Fruit fly (Drosophila melanogaster) whole organism, prepupa: Measurements from ENCODE around the gene Vps16A.

ENCODE experiments used
- CG11294 ChIP-seq: fragments of 200-800 bp; sonication (Bioruptor generic); IDR thresholded peaks from 2 replicates; pipeline ENCODE4 v1.3.6; 2022; ENCODE audit warnings: missing biosample characterization, missing genetic modification characterization
- CG11902 ChIP-seq: fragments of 200-800 bp; sonication (Bioruptor generic); optimal IDR thresholded peaks from 3 replicates; lab custom pipeline; 2016; ENCODE audit warnings: missing biosample characterization, missing genetic modification characterization
- CG15336 ChIP-seq: fragments of 200-800 bp; sonication (Bioruptor generic); IDR thresholded peaks from 2 replicates; pipeline ENCODE4 v1.3.6; 2022; ENCODE audit warnings: missing biosample characterization, missing genetic modification characterization
- CG1621 ChIP-seq: fragments of 200-800 bp; sonication (Bioruptor generic); optimal IDR thresholded peaks from 3 replicates; lab custom pipeline; 2018; ENCODE audit warnings: missing biosample characterization, mild to moderate bottlenecking, missing genetic modification characterization
- CG3032 ChIP-seq: fragments of 200-800 bp; optimal IDR thresholded peaks from 2 replicates; lab custom pipeline; 2019; ENCODE audit warnings: missing biosample characterization, mild to moderate bottlenecking, missing genetic modification characterization, moderate library complexity
- CG31627 ChIP-seq: fragments of 200-800 bp; sonication (Bioruptor generic); optimal IDR thresholded peaks from 3 replicates; lab custom pipeline; 2016; ENCODE audit warnings: missing biosample characterization, missing genetic modification characterization
- CG34406 ChIP-seq: fragments of 200-800 bp; sonication (Bioruptor generic); optimal IDR thresholded peaks from 3 replicates; lab custom pipeline; 2016; ENCODE audit warnings: missing biosample characterization, missing genetic modification characterization
- CG6163 ChIP-seq: fragments of 200-800 bp; sonication (Bioruptor generic); IDR thresholded peaks from 3 replicates; pipeline ENCODE4 v1.3.6; 2022; ENCODE audit warnings: missing biosample characterization, missing genetic modification characterization
- CG6276 ChIP-seq: fragments of 200-800 bp; sonication (Bioruptor generic); optimal IDR thresholded peaks from 2 replicates; lab custom pipeline; 2017; ENCODE audit warnings: missing biosample characterization, mild to moderate bottlenecking, missing genetic modification characterization
- CG6808 ChIP-seq: fragments of 200-800 bp; sonication (Bioruptor generic); optimal IDR thresholded peaks from 3 replicates; lab custom pipeline; 2017; ENCODE audit warnings: missing biosample characterization, missing genetic modification characterization, mild to moderate bottlenecking, moderate library complexity, missing genetic modification reagents
- CG6854 ChIP-seq: fragments of 200-800 bp; sonication (Bioruptor generic); optimal IDR thresholded peaks from 2 replicates; lab custom pipeline; 2017; ENCODE audit warnings: missing biosample characterization, mild to moderate bottlenecking, missing genetic modification characterization
- CG7368 ChIP-seq: fragments of 200-800 bp; sonication (Bioruptor generic); optimal IDR thresholded peaks from 3 replicates; lab custom pipeline; 2016; ENCODE audit warnings: missing biosample characterization, missing genetic modification characterization
- CG8119 ChIP-seq: fragments of 200-800 bp; sonication (Bioruptor generic); IDR thresholded peaks from 3 replicates; pipeline ENCODE4 v1.3.6; 2022; ENCODE audit warnings: missing biosample characterization, missing genetic modification characterization
- CG9139 ChIP-seq: fragments of 200-800 bp; sonication (Bioruptor generic); optimal IDR thresholded peaks from 3 replicates; lab custom pipeline; 2017; ENCODE audit warnings: missing biosample characterization, mild to moderate bottlenecking, missing genetic modification characterization
- Eip78C ChIP-seq: fragments of 200-800 bp; sonication (Bioruptor generic); peaks from one replicate; lab custom pipeline; 2016; ENCODE audit warnings: missing biosample characterization, missing genetic modification characterization
- Ets96B ChIP-seq: fragments of 200-800 bp; optimal IDR thresholded peaks from 2 replicates; lab custom pipeline; 2019; ENCODE audit warnings: missing biosample characterization, mild to moderate bottlenecking, missing genetic modification characterization, moderate library complexity
- Hr38 ChIP-seq: sonication (Bioruptor generic); optimal IDR thresholded peaks from 2 replicates; lab custom pipeline; 2016; ENCODE audit warnings: missing biosample characterization, missing genetic modification characterization
- Hr4 ChIP-seq: fragments of 200-800 bp; sonication (Bioruptor generic); optimal IDR thresholded peaks from 3 replicates; lab custom pipeline; 2016; ENCODE audit warnings: missing biosample characterization, missing genetic modification characterization
- Lpt ChIP-seq: fragments of 200-800 bp; sonication (Bioruptor generic); optimal IDR thresholded peaks from 3 replicates; lab custom pipeline; 2016; ENCODE audit warnings: missing biosample characterization, missing genetic modification characterization
- OdsH ChIP-seq: fragments of 200-800 bp; sonication (Bioruptor generic); optimal IDR thresholded peaks from 3 replicates; lab custom pipeline; 2016; ENCODE audit warnings: missing biosample characterization, missing genetic modification characterization
- Smox ChIP-seq: fragments of 200-800 bp; sonication (Bioruptor generic); optimal IDR thresholded peaks from 3 replicates; lab custom pipeline; 2016; ENCODE audit warnings: missing biosample characterization, missing genetic modification characterization
- Sox15 ChIP-seq: fragments of 200-800 bp; sonication (Bioruptor generic); optimal IDR thresholded peaks from 3 replicates; lab custom pipeline; 2016; ENCODE audit warnings: missing biosample characterization, missing genetic modification characterization
- achi ChIP-seq: fragments of 200-800 bp; sonication (Bioruptor generic); optimal IDR thresholded peaks from 3 replicates; lab custom pipeline; 2016; ENCODE audit warnings: missing biosample characterization, missing genetic modification characterization
- acj6 ChIP-seq: fragments of 200-800 bp; sonication (Bioruptor generic); optimal IDR thresholded peaks from 3 replicates; lab custom pipeline; 2016; ENCODE audit warnings: missing biosample characterization, missing genetic modification characterization
- cyc ChIP-seq: fragments of 200-800 bp; sonication (Bioruptor generic); optimal IDR thresholded peaks from 3 replicates; lab custom pipeline; 2016; ENCODE audit warnings: missing biosample characterization, missing genetic modification characterization
- dac ChIP-seq: fragments of 200-800 bp; sonication (Bioruptor generic); optimal IDR thresholded peaks from 2 replicates; lab custom pipeline; 2017; ENCODE audit warnings: missing biosample characterization, mild to moderate bottlenecking, missing genetic modification characterization
- dsx ChIP-seq: fragments of 200-800 bp; optimal IDR thresholded peaks from 3 replicates; lab custom pipeline; 2019; ENCODE audit warnings: missing biosample characterization, mild to moderate bottlenecking, missing genetic modification characterization, moderate library complexity; ENCODE audit not compliant: poor library complexity, severe bottlenecking
- eg ChIP-seq: fragments of 200-800 bp; sonication (Bioruptor generic); IDR thresholded peaks from 3 replicates; pipeline ENCODE4 v1.3.6; 2022; ENCODE audit warnings: missing biosample characterization, missing genetic modification characterization
- fd59A ChIP-seq: fragments of 200-800 bp; sonication (Bioruptor generic); optimal IDR thresholded peaks from 2 replicates; lab custom pipeline; 2017; ENCODE audit warnings: missing biosample characterization, mild to moderate bottlenecking, missing genetic modification characterization, missing genetic modification reagents
- fd85E ChIP-seq: fragments of 200-800 bp; sonication (Bioruptor generic); optimal IDR thresholded peaks from 3 replicates; lab custom pipeline; 2016; ENCODE audit warnings: missing biosample characterization, missing genetic modification characterization
- fkh ChIP-seq: fragments of 200-800 bp; sonication (Bioruptor generic); optimal IDR thresholded peaks from 3 replicates; lab custom pipeline; 2017; ENCODE audit warnings: missing biosample characterization, mild to moderate bottlenecking, missing genetic modification characterization, moderate library complexity
- lz ChIP-seq: fragments of 200-800 bp; sonication (Bioruptor generic); optimal IDR thresholded peaks from 3 replicates; lab custom pipeline; 2016; ENCODE audit warnings: missing biosample characterization, missing genetic modification characterization
- pdm3 ChIP-seq: fragments of 200-800 bp; sonication (Bioruptor generic); optimal IDR thresholded peaks from 3 replicates; lab custom pipeline; 2016; ENCODE audit warnings: missing biosample characterization, missing genetic modification characterization
- salr ChIP-seq, 2 experiments: fragments of 200-800 bp; sonication (Bioruptor generic); optimal IDR thresholded peaks; 3 replicates each; lab custom pipeline; 2016 to 2018; ENCODE audit warnings: missing biosample characterization in 2 of 2, missing genetic modification characterization in 2 of 2, mild to moderate bottlenecking in 1 of 2
- ss ChIP-seq, 2 experiments: fragments of 200-800 bp; sonication (Bioruptor generic); optimal IDR thresholded peaks; 2 replicates in 1 of 2; 3 replicates in 1 of 2; lab custom pipeline; 2017 to 2018; ENCODE audit warnings: mild to moderate bottlenecking in 2 of 2, missing biosample characterization in 2 of 2, missing genetic modification characterization in 2 of 2, moderate library complexity in 1 of 2
- svp ChIP-seq: fragments of 200-800 bp; sonication (Bioruptor generic); peaks from one replicate; lab custom pipeline; 2016; ENCODE audit warnings: missing biosample characterization, missing genetic modification characterization
- topi ChIP-seq: fragments of 200-800 bp; sonication (Bioruptor generic); optimal IDR thresholded peaks from 3 replicates; lab custom pipeline; 2016; ENCODE audit warnings: missing biosample characterization, missing genetic modification characterization
- vri ChIP-seq: fragments of 200-800 bp; sonication (Bioruptor generic); optimal IDR thresholded peaks from 3 replicates; lab custom pipeline; 2016; ENCODE audit warnings: missing biosample characterization, mild to moderate bottlenecking, missing genetic modification characterization

Vps16A gene

DNA sequence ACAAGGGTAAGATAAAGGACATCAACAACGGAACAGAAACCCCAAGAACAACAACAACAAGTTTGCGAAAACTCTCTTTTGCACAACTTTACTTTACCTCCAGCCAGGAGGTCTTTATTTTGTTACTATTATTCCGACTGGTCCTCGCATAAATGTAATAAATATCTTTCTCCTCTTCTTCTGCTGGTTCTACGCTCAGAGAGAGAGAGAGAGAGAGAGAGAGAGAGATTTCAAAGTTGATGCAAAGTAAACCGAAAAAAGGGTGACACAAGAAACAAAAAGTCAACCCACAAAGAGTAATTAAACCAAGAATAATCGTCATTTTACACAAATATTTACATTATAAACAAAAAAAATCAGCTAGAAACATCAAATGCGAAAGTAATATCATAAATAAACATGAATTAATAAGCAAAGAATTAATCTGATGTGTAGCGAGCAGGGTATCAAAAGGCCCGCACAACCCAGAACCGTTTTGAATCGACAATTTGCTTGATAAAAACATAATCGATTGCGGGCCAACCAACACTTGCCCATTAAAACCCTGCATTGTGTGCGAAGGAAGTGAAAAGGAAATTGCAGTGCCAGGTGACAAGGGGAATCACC, 36.7 kb upstream of the Vps16A start (continued):
- TF ChIP-seq CG6854 (GFP tag; lab: Kevin White, UChicago) (peak; percentile 35), Smox (GFP tag; lab: Kevin White, UChicago) (peak; percentile 50), cyc (GFP tag; lab: Kevin White, UChicago) (peak; percentile 53), CG3032 (tag; lab: Kevin White, UChicago) (peak; percentile 48), CG6276 (GFP tag; lab: Kevin White, UChicago) (no peak), Eip78C (peak; percentile 89), Sox15 (GFP tag; lab: Kevin White, UChicago) (peak; percentile 21), salr (GFP tag; optimal IDR thresholded peaks at IDR 0.05; lab: Kevin White, UChicago) (peak; percentile 42 to 60), CG7368 (GFP tag; lab: Kevin White, UChicago) (peak; percentile 50), Hr38 (GFP tag; lab: Kevin White, UChicago) (no peak), topi (GFP tag; lab: Kevin White, UChicago) (peak; percentile 65), CG31627 (GFP tag; lab: Kevin White, UChicago) (peak; percentile 62), svp (GFP tag; lab: Kevin White, UChicago) (peak; percentile 89), fd85E (GFP tag; lab: Kevin White, UChicago) (no peak), acj6 (peak; percentile 68), CG6808 (GFP tag; lab: Kevin White, UChicago) (peak; percentile 30), CG11902 (no peak), OdsH (GFP tag; lab: Kevin White, UChicago) (peak; percentile 57), CG1621 (tag; lab: Kevin White, UChicago) (peak; percentile 37)

DNA sequence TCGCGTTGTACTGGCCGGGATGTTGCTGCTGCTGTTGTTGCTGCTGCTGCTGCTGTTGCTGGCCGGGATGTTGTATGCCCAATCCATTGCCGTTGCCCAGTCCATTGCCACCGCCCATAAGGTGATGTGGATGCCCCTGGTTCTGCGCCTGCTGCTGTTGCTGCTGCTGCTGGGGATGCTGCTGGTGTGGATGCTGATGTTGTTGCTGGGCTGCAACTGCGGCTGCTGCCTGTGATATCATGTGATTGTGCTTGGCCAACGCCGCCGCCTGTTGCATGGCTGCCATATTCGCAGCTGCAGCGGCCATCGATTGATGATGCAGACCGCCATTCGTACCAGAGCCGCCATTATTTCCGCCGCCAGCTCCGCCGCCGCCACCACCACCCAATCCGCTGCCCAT, 34.5 kb upstream of the Vps16A start:
- TF ChIP-seq CG11902: no peak

DNA sequence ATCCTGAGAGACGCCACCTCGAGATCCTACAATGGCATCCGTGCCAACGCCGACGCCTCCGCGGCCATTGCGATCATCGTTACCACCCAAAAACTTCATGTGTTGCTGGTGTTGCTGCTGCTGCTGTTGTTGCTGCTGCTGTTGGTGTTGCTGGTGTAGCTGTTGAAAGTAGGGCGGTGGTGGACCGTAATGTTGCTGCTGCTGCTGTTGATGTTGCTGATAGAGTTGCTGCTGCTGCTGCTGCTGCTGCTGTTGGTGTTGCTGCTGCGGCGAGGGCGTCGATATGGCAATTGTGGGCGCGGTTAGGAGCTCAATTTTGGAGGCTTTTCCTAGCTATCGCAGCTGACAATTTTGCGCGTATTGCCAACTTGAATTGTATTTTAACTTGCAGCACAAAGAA, 33.1 kb upstream of the Vps16A start:
- TF ChIP-seq dsx (GFP tag; lab: Kevin White, UChicago) (no peak), CG34406 (GFP tag; lab: Kevin White, UChicago) (no peak), Eip78C (peak; percentile 43)

DNA sequence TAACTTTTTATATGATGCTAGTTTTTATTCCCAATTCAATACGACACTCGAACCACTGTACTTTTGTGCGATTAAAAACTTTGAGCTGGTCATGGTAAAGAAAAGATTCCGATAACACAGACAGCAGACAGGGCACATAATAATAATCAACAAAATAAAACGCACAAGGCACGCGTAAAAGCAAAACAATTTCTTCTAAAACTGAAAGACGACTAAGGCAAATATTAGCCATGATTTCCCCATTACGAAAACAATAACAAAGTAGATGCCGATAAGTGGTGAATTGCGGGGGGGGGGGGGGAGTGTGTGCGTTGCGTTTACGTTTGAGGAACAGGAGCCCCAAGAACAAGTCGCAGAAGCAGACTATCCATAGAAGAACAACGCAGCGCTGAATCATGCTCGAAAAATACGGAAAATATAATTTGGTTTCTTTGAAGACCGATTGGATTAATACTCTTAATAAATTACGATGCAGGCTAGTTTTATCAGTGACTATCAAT, 32.0 kb upstream of the Vps16A start:
- TF ChIP-seq OdsH (GFP tag; lab: Kevin White, UChicago) (no peak), Eip78C (peak; percentile 5), CG6854 (GFP tag; lab: Kevin White, UChicago) (no peak), fkh (peak; percentile 60), dsx (GFP tag; lab: Kevin White, UChicago) (peak; percentile 22), svp (GFP tag; lab: Kevin White, UChicago) (peak; percentile 57), CG6163 (GFP tag; lab: Robert Waterston, UW) (peak; percentile 38; the same call in 1 of the 3 replicates), CG8119 (GFP tag; lab: Robert Waterston, UW) (0 out of 3 replicates have a peak, but pooled peaks have one; percentile 22)

DNA sequence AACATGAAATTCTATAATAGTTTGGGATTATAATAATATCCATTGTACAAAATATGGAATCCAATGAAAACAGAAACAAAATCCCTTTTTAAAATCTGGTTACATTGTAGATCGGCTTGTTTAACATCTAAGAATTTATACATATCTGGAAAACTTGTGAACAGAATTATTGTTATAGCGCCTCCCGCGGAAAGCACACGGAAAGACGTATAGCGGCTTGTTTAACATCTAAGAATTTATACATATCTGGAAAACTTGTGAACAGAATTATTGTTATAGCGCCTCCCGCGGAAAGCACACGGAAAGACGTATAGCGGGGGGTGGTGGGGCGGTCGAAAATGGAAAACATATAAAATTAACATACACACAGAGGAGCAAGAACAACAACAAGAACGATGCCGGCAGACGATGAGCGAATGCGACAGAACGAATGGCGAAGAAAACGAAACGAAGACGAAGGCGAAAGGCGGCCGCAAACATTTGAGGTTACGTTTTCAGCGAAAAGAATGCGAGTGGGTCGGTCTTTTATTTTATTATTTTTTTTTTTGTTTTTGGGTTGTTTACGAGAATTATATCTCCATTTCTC, 31.3 kb upstream of the Vps16A start:
- TF ChIP-seq svp (GFP tag; lab: Kevin White, UChicago) (peak; percentile 70), CG6163 (GFP tag; lab: Robert Waterston, UW) (peak; percentile 28; the same call in 1 of the 3 replicates), Eip78C (peak; percentile 34)

DNA sequence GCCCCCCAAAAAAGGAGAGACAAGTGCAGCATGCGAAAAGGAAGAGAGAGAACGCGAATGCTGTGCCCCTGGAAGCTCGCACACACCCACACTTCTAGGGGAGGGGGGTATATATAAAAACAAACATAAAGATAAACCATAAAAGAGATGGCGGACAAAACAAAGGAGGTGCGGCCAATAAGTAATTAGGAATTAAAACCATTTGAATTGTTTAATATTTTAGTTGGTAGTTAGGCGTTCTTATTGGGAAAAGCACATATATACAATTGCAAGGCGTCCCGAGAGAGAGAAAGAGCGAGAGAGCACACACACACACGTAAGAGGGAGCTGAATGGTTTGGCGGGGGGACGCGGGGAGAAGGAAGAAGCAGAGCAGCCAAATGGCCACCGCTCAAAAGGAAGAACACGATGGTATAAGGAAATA, 30.7 kb upstream of the Vps16A start:
- TF ChIP-seq CG6163 (GFP tag; lab: Robert Waterston, UW): peak; percentile 81
- no peak for TF ChIP-seq Ets96B (tag; lab: Kevin White, UChicago)
- TF ChIP-seq vri (GFP tag; lab: Kevin White, UChicago): no peak
- no peak for TF ChIP-seq lz (GFP tag; lab: Kevin White, UChicago)
- no peak for TF ChIP-seq cyc (GFP tag; lab: Kevin White, UChicago)
- TF ChIP-seq Sox15 (GFP tag; lab: Kevin White, UChicago): no peak
- no peak for TF ChIP-seq dac (GFP tag; lab: Kevin White, UChicago)
- TF ChIP-seq CG11294 (GFP tag; lab: Robert Waterston, UW): no peak
- peak; percentile 11 for TF ChIP-seq CG9139 (GFP tag; lab: Kevin White, UChicago)
- TF ChIP-seq salr (GFP tag; optimal IDR thresholded peaks at IDR 0.05; lab: Kevin White, UChicago): no peak
- TF ChIP-seq CG6808 (GFP tag; lab: Kevin White, UChicago): no peak
- no peak for TF ChIP-seq Hr4 (GFP tag; lab: Kevin White, UChicago)
- peak; percentile 23 to 29 for TF ChIP-seq ss (GFP tag; optimal IDR thresholded peaks at IDR 0.05; lab: Kevin White, UChicago)
- TF ChIP-seq svp (GFP tag; lab: Kevin White, UChicago): peak; percentile 53
- TF ChIP-seq Lpt (GFP tag; lab: Kevin White, UChicago): no peak
- no peak for TF ChIP-seq eg
- no peak for TF ChIP-seq pdm3
- 0 out of 2 replicates have a peak, but pooled peaks have one; percentile 17 for TF ChIP-seq CG15336 (GFP tag; lab: Robert Waterston, UW)
- no peak for TF ChIP-seq dsx (GFP tag; lab: Kevin White, UChicago)
- TF ChIP-seq achi (GFP tag; lab: Kevin White, UChicago): no peak
- TF ChIP-seq CG7368 (GFP tag; lab: Kevin White, UChicago): no peak
- no peak for TF ChIP-seq fd59A (GFP tag; lab: Kevin White, UChicago)
